Fruit fly (Drosophila melanogaster): ENCODE measurements around the gene Sgs7.

Gene Sgs7

DNA sequence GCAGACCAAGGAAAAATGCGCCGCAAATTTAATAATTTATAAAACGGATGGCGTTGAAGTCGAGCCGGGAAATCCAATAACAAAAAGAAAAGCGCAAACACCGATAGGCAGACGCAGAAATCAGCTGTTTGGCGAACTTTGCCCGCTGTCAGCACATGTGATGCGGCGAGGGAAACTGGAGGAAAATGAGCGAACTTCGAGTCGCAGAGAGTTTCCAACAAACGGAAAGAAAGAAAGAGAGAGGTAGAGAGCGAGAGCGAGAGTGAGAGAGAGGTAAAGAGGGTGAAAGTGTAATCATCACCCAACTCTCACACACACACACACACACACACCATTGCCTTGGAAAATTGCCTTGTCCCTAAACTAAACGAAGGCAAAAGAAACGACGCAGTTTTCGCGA, 47.5 kb downstream of the Sgs7 start (continued):
- TF ChIP-seq CG11762 (GFP tag; optimal IDR thresholded peaks at IDR 0.05; ENCODE audit: insufficient read depth), result peak; percentile 8
- TF ChIP-seq net (GFP tag; optimal IDR thresholded peaks at IDR 0.05), result peak; percentile 70
- peak; percentile 91 for TF ChIP-seq CG6276 (GFP tag; optimal IDR thresholded peaks at IDR 0.05)
- TF ChIP-seq CG6808 (GFP tag; optimal IDR thresholded peaks at IDR 0.05), result peak; percentile 70
- 0 out of 2 replicates have a peak, but pooled peaks have one; percentile 16 for TF ChIP-seq Gug (GFP tag; IDR thresholded peaks at IDR 0.05)
- no peak for TF ChIP-seq pdm3 (GFP tag; optimal IDR thresholded peaks at IDR 0.05)
- TF ChIP-seq acj6 (GFP tag; optimal IDR thresholded peaks at IDR 0.05), result no peak
- TF ChIP-seq CG15336 (GFP tag; IDR thresholded peaks at IDR 0.05), result peak; percentile 58; the same call in 1 of the 2 replicates
- TF ChIP-seq CG8319 (GFP tag; optimal IDR thresholded peaks at IDR 0.05), result no peak
- TF ChIP-seq OdsH (GFP tag; optimal IDR thresholded peaks at IDR 0.05), result no peak
- peak; percentile 72 for TF ChIP-seq CG8119 (GFP tag; IDR thresholded peaks at IDR 0.05)
- no peak for TF ChIP-seq Blimp-1 (GFP tag; optimal IDR thresholded peaks at IDR 0.05)
- TF ChIP-seq Met (GFP tag; optimal IDR thresholded peaks at IDR 0.05), result no peak
- no peak for TF ChIP-seq cyc (GFP tag; optimal IDR thresholded peaks at IDR 0.05)
- TF ChIP-seq dac (GFP tag; optimal IDR thresholded peaks at IDR 0.05), result no peak
- peak; percentile 74 for TF ChIP-seq svp (GFP tag)
- no peak for TF ChIP-seq Hr4 (GFP tag; optimal IDR thresholded peaks at IDR 0.05)
- no peak for TF ChIP-seq topi (GFP tag; optimal IDR thresholded peaks at IDR 0.05)
- no peak for TF ChIP-seq CG11294 (GFP tag; IDR thresholded peaks at IDR 0.05)
- no peak for TF ChIP-seq Hr38 (GFP tag; optimal IDR thresholded peaks at IDR 0.05)
- no peak for TF ChIP-seq Smox (GFP tag; optimal IDR thresholded peaks at IDR 0.05)
- TF ChIP-seq CG8632 (GFP tag; optimal IDR thresholded peaks at IDR 0.05), result no peak
- TF ChIP-seq CG31627 (GFP tag; optimal IDR thresholded peaks at IDR 0.05), result no peak
- peak; percentile 81 to 82 for TF ChIP-seq ss (GFP tag; optimal IDR thresholded peaks at IDR 0.05)
